Worm (Caenorhabditis elegans): ENCODE measurements around the gene srt-67.

- TF ChIP-seq elt-3 (tag; optimal IDR thresholded peaks at IDR 0.05) (no peak), lsy-2 (tag; optimal IDR thresholded peaks at IDR 0.05) (no peak), mep-1 (tag; optimal IDR thresholded peaks at IDR 0.05) (no peak), pha-4 (tag; optimal IDR thresholded peaks at IDR 0.05) (no peak), nhr-12 (tag; optimal IDR thresholded peaks at IDR 0.05) (no peak), ztf-11 (tag; optimal IDR thresholded peaks at IDR 0.05) (no peak), unc-39 (tag; optimal IDR thresholded peaks at IDR 0.05) (no peak), nhr-28 (tag; optimal IDR thresholded peaks at IDR 0.05) (no peak), snpc-4 (tag; optimal IDR thresholded peaks at IDR 0.05) (no peak), mab-5 (tag; optimal IDR thresholded peaks at IDR 0.05) (no peak)
Observed at ce11 chrV:5239903-5240302, 17.4 kb downstream of the srt-67 start, which contains the start of gene B0238.15.

Measured in whole organism, mixed stage, embryonic.